Fruit fly (Drosophila melanogaster): Measurements from ENCODE around the gene Peritrophin-A.

- TF ChIP-seq eg (GFP tag; IDR thresholded peaks at IDR 0.05) (no peak), CG6854 (GFP tag; optimal IDR thresholded peaks at IDR 0.05) (no peak)
These were observed 1.1 kb upstream of the Peritrophin-A start for dm6 chrX:20243274-20243839.
